Worm (Caenorhabditis elegans): ENCODE results near the gene ZK563.2.

ce11 chrX:3399917-3400316, 31.2 kb downstream of the ZK563.2 start, which contains the start of gene cht-1:
- TF ChIP-seq ama-1 (optimal IDR thresholded peaks at IDR 0.05): no peak
- TF ChIP-seq aly-2 (tag; optimal IDR thresholded peaks at IDR 0.05): no peak
- TF ChIP-seq nhr-25 (tag; optimal IDR thresholded peaks at IDR 0.05): no peak
- TF ChIP-seq ztf-11 (tag; optimal IDR thresholded peaks at IDR 0.05): no peak
- no peak for TF ChIP-seq ZK546.5 (tag; optimal IDR thresholded peaks at IDR 0.05)
- no peak for TF ChIP-seq nhr-77 (tag; optimal IDR thresholded peaks at IDR 0.05)
- no peak for TF ChIP-seq mdl-1 (tag; optimal IDR thresholded peaks at IDR 0.05)
- TF ChIP-seq nhr-12 (tag; optimal IDR thresholded peaks at IDR 0.05): no peak
- TF ChIP-seq F13H6.1 (tag; optimal IDR thresholded peaks at IDR 0.05): no peak

Data from whole organism, L2 larva.